Worm (Caenorhabditis elegans): Measurements from ENCODE around the gene scl-13.

Gene scl-13

DNA sequence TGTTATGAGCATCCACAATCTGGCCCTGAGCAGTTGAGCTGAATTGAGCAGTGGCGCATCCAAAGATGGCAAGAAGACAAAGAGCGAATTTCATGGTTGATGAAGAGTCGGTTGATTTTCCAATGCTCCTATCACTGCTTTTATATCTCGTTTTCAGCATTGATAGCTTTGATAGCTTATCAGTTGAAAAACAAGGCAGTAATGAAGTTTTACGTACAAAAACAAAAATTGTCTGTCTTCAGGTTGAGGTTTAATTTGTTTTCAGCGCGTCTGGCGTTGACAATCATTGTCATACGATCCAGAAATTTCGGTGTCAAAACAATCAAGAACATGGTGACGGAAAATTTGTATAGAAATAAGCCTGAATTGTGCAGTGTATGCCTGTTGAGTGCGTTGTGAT is at the start of gene scl-13:
Gene scl-13 (minus strand): TSS at position 101 of the 400 bp plus-strand sequence.
- TF ChIP-seq ceh-24 (tag; optimal IDR thresholded peaks at IDR 0.05) (no peak), hlh-15 (tag; optimal IDR thresholded peaks at IDR 0.05) (no peak), K02D7.2 (tag; optimal IDR thresholded peaks at IDR 0.05) (no peak), lin-11 (tag; optimal IDR thresholded peaks at IDR 0.05) (no peak), ztf-16 (tag; optimal IDR thresholded peaks at IDR 0.05) (no peak), mec-3 (tag; optimal IDR thresholded peaks at IDR 0.05; ENCODE audit: borderline replicate concordance) (no peak), sox-4 (tag; optimal IDR thresholded peaks at IDR 0.05) (no peak), ceh-48 (tag; optimal IDR thresholded peaks at IDR 0.05) (no peak), T23F11.4 (GFP tag; optimal IDR thresholded peaks at IDR 0.05) (no peak), zip-5 (tag; optimal IDR thresholded peaks at IDR 0.05) (no peak), eyg-1 (tag; optimal IDR thresholded peaks at IDR 0.05) (no peak), nhr-11 (tag; optimal IDR thresholded peaks at IDR 0.05) (no peak), ceh-9 (tag; optimal IDR thresholded peaks at IDR 0.05) (no peak), F13H6.1 (tag; optimal IDR thresholded peaks at IDR 0.05) (no peak), ceh-18 (tag; optimal IDR thresholded peaks at IDR 0.05) (no peak), ttx-3 (tag; optimal IDR thresholded peaks at IDR 0.05) (no peak), nhr-232 (tag; optimal IDR thresholded peaks at IDR 0.05) (no peak), tbx-2 (tag; optimal IDR thresholded peaks at IDR 0.05) (no peak), hlh-30 (tag; optimal IDR thresholded peaks at IDR 0.05; ENCODE audit: insufficient read depth) (no peak)

- TF ChIP-seq nhr-11 (tag; optimal IDR thresholded peaks at IDR 0.05) (no peak), pha-4 (tag; optimal IDR thresholded peaks at IDR 0.05) (no peak), syd-9 (tag; optimal IDR thresholded peaks at IDR 0.05) (no peak), sox-4 (tag; optimal IDR thresholded peaks at IDR 0.05) (no peak), odd-2 (tag; optimal IDR thresholded peaks at IDR 0.05) (no peak), ama-1 (optimal IDR thresholded peaks at IDR 0.05) (no peak), pax-1 (tag; optimal IDR thresholded peaks at IDR 0.05) (no peak), K09A11.1 (tag; optimal IDR thresholded peaks at IDR 0.05; ENCODE audit: insufficient read depth) (no peak), ztf-16 (tag; optimal IDR thresholded peaks at IDR 0.05) (no peak)
Measured at ce11 chrV:3860123-3860522, 48.7 kb upstream of the scl-13 start, which contains the start of gene nhr-189. Gene nhr-189, minus strand, starts transcription at chrV:3860243.

ce11 chrV:3857778-3858177 is 46.3 kb upstream of the scl-13 start, which contains the start of gene nhr-188:
Gene nhr-188, minus strand, starts transcription at chrV:3857861.
- no peak for TF ChIP-seq C08G9.2 (tag; optimal IDR thresholded peaks at IDR 0.05)
- TF ChIP-seq F13H6.1 (tag; optimal IDR thresholded peaks at IDR 0.05) = no peak
- TF ChIP-seq nhr-232 (tag; optimal IDR thresholded peaks at IDR 0.05) = no peak

ce11 chrV:3855916-3856315 is 44.5 kb upstream of the scl-13 start:
- TF ChIP-seq ref-2 (tag; optimal IDR thresholded peaks at IDR 0.05) (no peak), elt-4 (tag; optimal IDR thresholded peaks at IDR 0.05) (no peak), pros-1 (tag; optimal IDR thresholded peaks at IDR 0.05) (no peak), unc-42 (tag; optimal IDR thresholded peaks at IDR 0.05) (no peak), ceh-9 (tag; optimal IDR thresholded peaks at IDR 0.05) (no peak), ttx-3 (tag; optimal IDR thresholded peaks at IDR 0.05) (no peak)

ce11 chrV:3854847-3855246 is 43.4 kb upstream of the scl-13 start, which contains the start of gene nhr-186:
Gene nhr-186, minus strand, starts transcription at chrV:3854947.
- no peak for TF ChIP-seq ceh-18 (tag; optimal IDR thresholded peaks at IDR 0.05)

ce11 chrV:3851760-3852159 is 40.3 kb upstream of the scl-13 start:
- no peak for TF ChIP-seq tbx-7 (tag; optimal IDR thresholded peaks at IDR 0.05)
- TF ChIP-seq pax-1 (tag; optimal IDR thresholded peaks at IDR 0.05) = no peak
- no peak for TF ChIP-seq ref-2 (tag; optimal IDR thresholded peaks at IDR 0.05)

DNA sequence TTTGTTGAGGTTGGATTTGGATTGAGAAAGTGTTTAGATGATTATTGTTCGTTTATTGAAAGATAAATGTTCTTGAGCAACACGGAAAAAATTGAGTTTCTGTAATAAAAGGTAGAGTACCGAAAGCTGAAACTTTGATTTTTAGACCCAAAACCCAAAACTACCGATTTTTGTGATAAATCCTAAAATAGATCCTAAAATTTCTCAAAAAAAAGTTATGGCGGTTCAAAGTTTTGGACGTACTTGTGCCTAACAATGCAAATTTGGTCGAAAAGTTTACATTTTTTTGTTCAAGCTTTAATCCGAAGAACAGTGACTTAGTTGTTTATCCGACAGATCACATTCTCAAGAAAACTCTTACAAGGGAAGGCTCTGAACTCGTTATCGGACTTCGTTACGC is 35.8 kb upstream of the scl-13 start, which contains the start of gene nhr-185:
Gene nhr-185 (minus strand): TSS at position 101 of the 400 bp plus-strand sequence.
- TF ChIP-seq ets-4 (tag; optimal IDR thresholded peaks at IDR 0.05) (no peak), ceh-34 (tag; optimal IDR thresholded peaks at IDR 0.05) (no peak), ahr-1 (tag; optimal IDR thresholded peaks at IDR 0.05) (no peak), ceh-30 (tag; optimal IDR thresholded peaks at IDR 0.05) (no peak), ceh-24 (tag; optimal IDR thresholded peaks at IDR 0.05) (no peak), eyg-1 (tag; optimal IDR thresholded peaks at IDR 0.05) (no peak), ceh-48 (tag; optimal IDR thresholded peaks at IDR 0.05) (no peak), madf-2 (tag; optimal IDR thresholded peaks at IDR 0.05) (no peak), lin-11 (tag; optimal IDR thresholded peaks at IDR 0.05) (no peak), C38D4.7 (GFP tag; optimal IDR thresholded peaks at IDR 0.05) (no peak), fkh-10 (GFP tag; optimal IDR thresholded peaks at IDR 0.05) (no peak), pha-2 (tag; optimal IDR thresholded peaks at IDR 0.05) (no peak), ceh-14 (tag; optimal IDR thresholded peaks at IDR 0.05) (no peak), nhr-232 (tag; optimal IDR thresholded peaks at IDR 0.05) (no peak), pha-4 (tag; optimal IDR thresholded peaks at IDR 0.05) (no peak)

Measured in whole organism, late embryonic.